Worm (Caenorhabditis elegans) whole organism, midembryonic: ENCODE data around the gene Y113G7B.15.

ENCODE experiments used
- T22C8.4 ChIP-seq: fragments of 200-800 bp; sonication (Bioruptor generic); IDR thresholded peaks from 2 replicates; pipeline ENCODE4 v1.3.6; 2022; ENCODE audit warnings: missing genetic modification characterization, missing compliant biosample characterization
- cog-1 ChIP-seq: sonication (generic microtip); optimal IDR thresholded peaks from 2 replicates; lab custom pipeline; 2016; ENCODE audit warnings: missing genetic modification characterization, missing compliant biosample characterization
- flt-1 ChIP-seq: fragments of 200-800 bp; sonication (Bioruptor generic); IDR thresholded peaks from 2 replicates; pipeline ENCODE4 v1.3.6; 2022; ENCODE audit warnings: missing genetic modification characterization, missing compliant biosample characterization
- klf-2 ChIP-seq: fragments of 200-800 bp; sonication (Bioruptor generic); conservative IDR thresholded peaks from 2 replicates; pipeline ENCODE4 v1.3.6; 2022; ENCODE audit warnings: missing genetic modification reagents, missing genetic modification characterization, missing compliant biosample characterization
- med-1 ChIP-seq: sonication (generic microtip); optimal IDR thresholded peaks from 2 replicates; lab custom pipeline; 2017; ENCODE audit warnings: missing genetic modification characterization, mild to moderate bottlenecking, missing compliant biosample characterization, antibody characterized with exemption, missing genetic modification reagents; ENCODE audit not compliant: insufficient read depth
- ref-1 ChIP-seq: fragments of 200-800 bp; sonication (Bioruptor generic); conservative IDR thresholded peaks from 2 replicates; pipeline ENCODE4 v1.3.6; 2022; ENCODE audit warnings: missing genetic modification reagents, missing genetic modification characterization, missing compliant biosample characterization
- tab-1 ChIP-seq: fragments of 200-800 bp; sonication (Bioruptor generic); IDR thresholded peaks from 2 replicates; pipeline ENCODE4 v1.3.6; 2022; ENCODE audit warnings: missing genetic modification characterization, missing compliant biosample characterization
- ztf-23 ChIP-seq: fragments of 200-800 bp; sonication (Bioruptor generic); IDR thresholded peaks from 2 replicates; pipeline ENCODE4 v1.3.6; 2022; ENCODE audit warnings: missing genetic modification reagents, missing genetic modification characterization, missing compliant biosample characterization
- ztf-29 ChIP-seq: fragments of 200-800 bp; sonication (Bioruptor generic); IDR thresholded peaks from 2 replicates; pipeline ENCODE4 v1.3.6; 2022; ENCODE audit warnings: missing genetic modification reagents, missing genetic modification characterization, missing compliant biosample characterization

The Y113G7B.15 gene

ce11 chrV:20188790-20189189 lies 44.9 kb downstream of the Y113G7B.15 start, which contains the start of gene fbxa-116:
fbxa-116 (minus strand) TSS chrV:20188890.
- TF ChIP-seq flt-1, result no peak
- TF ChIP-seq ztf-29, result no peak
- TF ChIP-seq cog-1 (tag; lab: Kevin White, UChicago), result no peak
- TF ChIP-seq med-1 (GFP tag; lab: Kevin White, UChicago), result no peak
- no peak for TF ChIP-seq ref-1 (GFP tag; lab: Robert Waterston, UW)
- no peak for TF ChIP-seq tab-1 (GFP tag; lab: Robert Waterston, UW)
- no peak for TF ChIP-seq ztf-23 (GFP tag; lab: Robert Waterston, UW)
- TF ChIP-seq T22C8.4 (GFP tag; lab: Robert Waterston, UW), result no peak
- TF ChIP-seq klf-2 (GFP tag; lab: Robert Waterston, UW), result no peak

DNA sequence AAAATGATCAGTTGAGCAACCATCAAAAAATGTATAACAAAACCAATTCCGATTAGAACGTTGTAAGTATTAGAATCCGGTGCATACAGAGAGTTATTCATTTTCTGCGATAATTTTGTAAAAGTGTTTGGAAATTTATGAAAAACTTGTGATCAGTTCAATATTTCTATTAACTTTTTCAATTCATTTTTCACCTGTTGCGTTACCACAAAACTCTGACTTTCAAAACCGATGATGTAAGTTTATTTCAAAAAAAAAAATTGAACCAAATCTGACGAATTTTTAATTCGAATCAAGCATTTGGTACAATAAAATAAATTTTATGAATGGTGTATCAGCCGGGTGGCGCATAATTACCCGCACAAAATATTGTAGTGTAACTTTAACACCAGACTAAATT lies 47.1 kb downstream of the Y113G7B.15 start, which contains the start of gene srz-16:
TSS of gene srz-16 (minus strand) at position 101 of the 400 bp plus-strand sequence.
- TF ChIP-seq med-1 (GFP tag; lab: Kevin White, UChicago) (no peak), flt-1 (no peak), cog-1 (tag; lab: Kevin White, UChicago) (no peak)

DNA sequence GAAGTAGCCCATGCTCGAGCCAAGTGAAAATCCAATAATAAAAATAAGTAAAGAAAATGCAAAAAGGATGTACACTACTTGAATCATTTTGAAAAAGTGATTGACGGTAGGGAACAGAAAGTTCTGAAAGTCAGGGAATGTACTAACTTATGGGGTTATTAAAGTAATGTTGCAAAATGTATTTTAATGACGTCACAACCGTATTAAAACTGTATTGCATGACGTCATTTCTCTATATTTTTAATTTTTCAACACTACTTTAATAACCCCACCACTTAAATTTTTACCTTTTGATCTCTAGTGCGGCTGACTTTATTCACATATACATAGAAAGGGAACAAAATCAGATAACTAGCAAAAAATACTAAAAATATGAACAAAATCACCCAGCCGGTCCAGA lies 51.3 kb downstream of the Y113G7B.15 start:
- no peak for TF ChIP-seq ztf-23 (GFP tag; lab: Robert Waterston, UW)
- no peak for TF ChIP-seq T22C8.4 (GFP tag; lab: Robert Waterston, UW)
- no peak for TF ChIP-seq ztf-29
- no peak for TF ChIP-seq flt-1
- TF ChIP-seq klf-2 (GFP tag; lab: Robert Waterston, UW), result no peak
- no peak for TF ChIP-seq cog-1 (tag; lab: Kevin White, UChicago)
